Fruit fly (Drosophila melanogaster) whole organism, adult: Measurements from ENCODE around the gene CG9281.

ENCODE experiments used
- CG11617 ChIP-seq: fragments of 200-800 bp; sonication (Bioruptor generic); optimal IDR thresholded peaks from 2 replicates; lab custom pipeline; 2017; ENCODE audit warnings: mild to moderate bottlenecking, missing biosample characterization, missing genetic modification reagents, missing genetic modification characterization
- CG12768 ChIP-seq: fragments of 200-800 bp; sonication (Bioruptor generic); optimal IDR thresholded peaks from 2 replicates; lab custom pipeline; 2017; ENCODE audit warnings: missing biosample characterization, missing genetic modification characterization, mild to moderate bottlenecking, moderate library complexity, missing genetic modification reagents
- CG14711 ChIP-seq: fragments of 200-800 bp; sonication (Bioruptor generic); optimal IDR thresholded peaks from 2 replicates; lab custom pipeline; 2018; ENCODE audit warnings: missing biosample characterization, mild to moderate bottlenecking, missing genetic modification characterization, moderate library complexity
- CG1620 ChIP-seq: fragments of 200-800 bp; sonication (Bioruptor generic); optimal IDR thresholded peaks from 2 replicates; lab custom pipeline; 2016; ENCODE audit warnings: missing biosample characterization, missing genetic modification characterization
- CG33017 ChIP-seq: fragments of 200-800 bp; sonication (Bioruptor generic); optimal IDR thresholded peaks from 2 replicates; lab custom pipeline; 2018; ENCODE audit warnings: missing biosample characterization, mild to moderate bottlenecking, missing genetic modification characterization, moderate library complexity
- CG5204 ChIP-seq: fragments of 200-800 bp; sonication (Bioruptor generic); optimal IDR thresholded peaks from 2 replicates; lab custom pipeline; 2016; ENCODE audit warnings: missing biosample characterization, missing genetic modification characterization
- CG7045 ChIP-seq: fragments of 200-800 bp; sonication (Bioruptor generic); optimal IDR thresholded peaks from 2 replicates; lab custom pipeline; 2017; ENCODE audit warnings: missing biosample characterization, mild to moderate bottlenecking, missing genetic modification characterization
- CG7101 ChIP-seq: fragments of 200-800 bp; sonication (Bioruptor generic); optimal IDR thresholded peaks from 2 replicates; lab custom pipeline; 2018; ENCODE audit warnings: missing biosample characterization, mild to moderate bottlenecking, missing genetic modification characterization, moderate library complexity
- Clk ChIP-seq: fragments of 200-800 bp; sonication (Bioruptor generic); optimal IDR thresholded peaks from 2 replicates; lab custom pipeline; 2017; ENCODE audit warnings: missing biosample characterization, missing genetic modification characterization
- Crg-1 ChIP-seq: fragments of 200-800 bp; sonication (Bioruptor generic); optimal IDR thresholded peaks from 2 replicates; lab custom pipeline; 2016; ENCODE audit warnings: missing biosample characterization, missing genetic modification characterization
- Hr96 ChIP-seq: fragments of 200-800 bp; sonication (Bioruptor generic); optimal IDR thresholded peaks from 2 replicates; lab custom pipeline; 2016; ENCODE audit warnings: missing biosample characterization, missing genetic modification characterization
- Mnt ChIP-seq: fragments of 200-800 bp; sonication (Bioruptor generic); optimal IDR thresholded peaks from 2 replicates; lab custom pipeline; 2016; ENCODE audit warnings: missing biosample characterization, mild to moderate bottlenecking, missing genetic modification characterization
- bab1 ChIP-seq: fragments of 200-800 bp; sonication (Bioruptor generic); optimal IDR thresholded peaks from 3 replicates; lab custom pipeline; 2019; ENCODE audit warnings: missing biosample characterization, mild to moderate bottlenecking, missing genetic modification characterization, moderate library complexity
- cic ChIP-seq: fragments of 200-800 bp; sonication (Bioruptor generic); optimal IDR thresholded peaks from 2 replicates; lab custom pipeline; 2017; ENCODE audit warnings: missing biosample characterization, mild to moderate bottlenecking, missing genetic modification characterization, moderate library complexity
- cnc ChIP-seq, 2 experiments: fragments of >200 bp; optimal IDR thresholded peaks; 2 replicates each; lab custom pipeline; 2017
- kay ChIP-seq: fragments of 200-800 bp; sonication (Bioruptor generic); peaks from one replicate; lab custom pipeline; 2016; ENCODE audit warnings: missing biosample characterization, missing genetic modification characterization, borderline replicate concordance
- ovo ChIP-seq: fragments of 200-800 bp; sonication (Bioruptor generic); optimal IDR thresholded peaks from 2 replicates; lab custom pipeline; 2016; ENCODE audit warnings: missing biosample characterization, missing genetic modification characterization
- pad ChIP-seq: fragments of 200-800 bp; sonication (Bioruptor generic); optimal IDR thresholded peaks from 3 replicates; lab custom pipeline; 2017; ENCODE audit warnings: missing biosample characterization, missing genetic modification characterization, mild to moderate bottlenecking, moderate library complexity, missing genetic modification reagents
- tj ChIP-seq: fragments of 200-800 bp; sonication (Bioruptor generic); optimal IDR thresholded peaks from 3 replicates; lab custom pipeline; 2017; ENCODE audit warnings: missing biosample characterization, mild to moderate bottlenecking, missing genetic modification characterization, moderate library complexity
- toe ChIP-seq: fragments of 200-800 bp; sonication (Bioruptor generic); optimal IDR thresholded peaks from 2 replicates; lab custom pipeline; 2016; ENCODE audit warnings: missing biosample characterization, missing genetic modification characterization

Gene CG9281

DNA sequence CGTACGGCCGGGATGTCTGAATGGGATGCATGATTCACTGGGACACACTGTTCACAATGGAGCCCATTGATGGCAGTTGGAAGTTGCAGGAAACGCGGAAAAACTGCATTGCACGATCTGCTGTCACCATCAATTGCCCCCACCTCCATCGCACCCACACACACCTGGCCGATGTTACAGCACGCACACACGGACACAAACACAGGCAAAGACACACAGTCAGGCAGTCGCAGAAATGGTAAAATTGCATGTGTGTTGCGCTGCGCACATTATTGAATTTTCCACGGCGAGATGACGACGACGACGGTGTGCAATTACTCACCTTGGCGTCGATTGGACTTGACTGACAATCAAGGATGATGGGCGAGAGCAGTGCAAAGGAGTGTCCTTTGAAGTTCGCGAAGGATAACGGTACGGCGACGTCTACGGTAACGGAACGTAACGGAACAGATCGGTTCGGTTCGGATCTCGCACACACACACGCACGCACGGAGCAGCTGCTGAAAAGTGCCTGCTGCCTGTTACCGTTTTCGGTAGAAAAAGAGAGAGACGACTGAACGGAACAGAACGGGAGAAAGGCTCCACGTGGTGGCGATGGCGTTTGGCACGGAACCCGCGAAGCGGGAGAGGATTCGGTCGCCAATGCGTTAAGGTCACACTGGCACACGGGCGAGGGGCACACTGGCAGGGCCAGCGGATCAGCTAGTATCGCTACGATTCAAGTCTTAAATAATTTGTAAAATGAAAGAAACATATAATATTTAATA is at the start of gene CG9281, which contains the start of gene CG15601:
CG9281 (minus strand) TSS at position 556 of the 767 bp plus-strand sequence.
CG15601 (plus strand) TSS at position 664 of the 767 bp plus-strand sequence.
- peak; percentile 99 for TF ChIP-seq ovo (GFP tag; lab: Kevin White, UChicago)
- no peak for TF ChIP-seq cnc (optimal IDR thresholded peaks at IDR 0.05; lab: Kevin White, UChicago)
- TF ChIP-seq CG1620 (GFP tag; lab: Kevin White, UChicago) = no peak
- TF ChIP-seq tj (GFP tag; lab: Kevin White, UChicago) = peak; percentile 83
- no peak for TF ChIP-seq Clk (GFP tag; lab: Kevin White, UChicago)
- TF ChIP-seq pad = peak; percentile 41
- TF ChIP-seq CG11617 (GFP tag; lab: Kevin White, UChicago) = peak; percentile 16
- peak; percentile 43 for TF ChIP-seq cic (GFP tag; lab: Kevin White, UChicago)
- TF ChIP-seq Mnt (GFP tag; lab: Kevin White, UChicago) = peak; percentile 99
- TF ChIP-seq Crg-1 = no peak

DNA sequence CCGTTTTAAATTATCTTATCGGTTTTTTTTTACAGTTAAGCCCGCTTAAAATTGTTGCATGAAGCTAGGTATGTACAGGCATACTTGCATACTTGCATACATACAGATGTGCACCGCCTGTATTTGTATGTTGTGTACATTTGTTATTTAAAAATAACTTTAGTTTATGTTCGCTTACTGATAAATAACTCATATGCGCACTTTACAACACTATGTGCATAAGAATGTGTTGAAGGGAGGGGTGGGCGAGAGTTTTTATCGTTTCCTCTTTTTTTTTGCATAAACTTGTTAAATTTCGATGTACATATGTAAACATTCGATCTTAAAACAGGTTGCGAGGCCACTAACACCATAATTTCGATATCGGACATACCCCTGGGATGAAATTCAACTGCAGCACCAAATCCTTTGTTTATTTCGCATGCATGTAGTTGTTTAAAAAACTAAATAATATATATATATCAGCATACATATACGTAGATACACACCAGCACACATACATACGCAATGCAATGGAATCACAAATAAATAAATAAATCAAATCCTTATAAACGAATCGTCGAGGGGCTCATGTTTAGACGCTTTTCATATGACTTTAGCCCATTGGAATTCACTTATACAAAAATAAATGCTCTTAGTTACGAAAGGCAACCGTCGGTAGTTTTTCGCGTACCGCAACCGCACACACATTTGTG is 49.6 kb upstream of the CG9281 start:
- TF ChIP-seq cnc (optimal IDR thresholded peaks at IDR 0.05; lab: Kevin White, UChicago) (no peak), tj (GFP tag; lab: Kevin White, UChicago) (peak; percentile 27)

dm6 chrX:15758692-15759240 is 48.4 kb upstream of the CG9281 start:
- TF ChIP-seq CG12768 (GFP tag; lab: Kevin White, UChicago) (no peak), Mnt (GFP tag; lab: Kevin White, UChicago) (peak; percentile 22), CG7101 (tag; lab: Kevin White, UChicago) (peak; percentile 32), CG7045 (no peak), kay (GFP tag; lab: Kevin White, UChicago) (peak; percentile 47), cic (GFP tag; lab: Kevin White, UChicago) (peak; percentile 26), Crg-1 (peak; percentile 5)

dm6 chrX:15756018-15756417 is 45.7 kb upstream of the CG9281 start, which contains the start of gene CG8260:
Gene CG8260 (plus strand): TSS chrX:15756318.
- TF ChIP-seq Mnt (GFP tag; lab: Kevin White, UChicago) = no peak
- no peak for TF ChIP-seq ovo (GFP tag; lab: Kevin White, UChicago)
- TF ChIP-seq tj (GFP tag; lab: Kevin White, UChicago) = no peak
- no peak for TF ChIP-seq CG5204
- TF ChIP-seq Hr96 (GFP tag; lab: Kevin White, UChicago) = no peak
- no peak for TF ChIP-seq cic (GFP tag; lab: Kevin White, UChicago)
- TF ChIP-seq CG33017 (tag; lab: Kevin White, UChicago) = no peak
- TF ChIP-seq CG7101 (tag; lab: Kevin White, UChicago) = no peak
- TF ChIP-seq CG14711 (tag; lab: Kevin White, UChicago) = no peak
- no peak for TF ChIP-seq Clk (GFP tag; lab: Kevin White, UChicago)
- no peak for TF ChIP-seq Crg-1
- TF ChIP-seq CG12768 (GFP tag; lab: Kevin White, UChicago) = no peak
- no peak for TF ChIP-seq CG1620 (GFP tag; lab: Kevin White, UChicago)
- no peak for TF ChIP-seq kay (GFP tag; lab: Kevin White, UChicago)
- no peak for TF ChIP-seq pad
- TF ChIP-seq cnc (optimal IDR thresholded peaks at IDR 0.05; lab: Kevin White, UChicago) = no peak
- no peak for TF ChIP-seq bab1 (GFP tag; lab: Kevin White, UChicago)

dm6 chrX:15748945-15749344 is 38.6 kb upstream of the CG9281 start, which contains the start of gene Mvd:
Gene Mvd (plus strand): TSS chrX:15749166.
- peak; percentile 2 for TF ChIP-seq ovo (GFP tag; lab: Kevin White, UChicago)
- TF ChIP-seq tj (GFP tag; lab: Kevin White, UChicago) = no peak
- no peak for TF ChIP-seq CG12768 (GFP tag; lab: Kevin White, UChicago)
- TF ChIP-seq bab1 (GFP tag; lab: Kevin White, UChicago) = peak; percentile 68
- TF ChIP-seq CG14711 (tag; lab: Kevin White, UChicago) = no peak
- TF ChIP-seq CG5204 = no peak
- TF ChIP-seq CG1620 (GFP tag; lab: Kevin White, UChicago) = peak; percentile 37
- no peak for TF ChIP-seq Clk (GFP tag; lab: Kevin White, UChicago)
- TF ChIP-seq Crg-1 = no peak
- no peak for TF ChIP-seq pad
- no peak for TF ChIP-seq CG11617 (GFP tag; lab: Kevin White, UChicago)
- peak; percentile 4 for TF ChIP-seq CG7101 (tag; lab: Kevin White, UChicago)
- peak; percentile 85 for TF ChIP-seq Mnt (GFP tag; lab: Kevin White, UChicago)
- TF ChIP-seq CG7045 = no peak
- TF ChIP-seq cnc (optimal IDR thresholded peaks at IDR 0.05; lab: Kevin White, UChicago) = no peak
- no peak for TF ChIP-seq cic (GFP tag; lab: Kevin White, UChicago)
- TF ChIP-seq toe (GFP tag; lab: Kevin White, UChicago) = no peak
- TF ChIP-seq kay (GFP tag; lab: Kevin White, UChicago) = peak; percentile 93
- TF ChIP-seq CG33017 (tag; lab: Kevin White, UChicago) = no peak
- no peak for TF ChIP-seq Hr96 (GFP tag; lab: Kevin White, UChicago)
